Fruit fly (Drosophila melanogaster) whole organism, pupa: ENCODE results near the gene CG46026.

Source experiments
- CG10348 ChIP-seq: fragments of 200-800 bp; sonication (Bioruptor generic); IDR thresholded peaks from 2 replicates; pipeline ENCODE4 v1.3.6; 2022; ENCODE audit warnings: missing biosample characterization, missing genetic modification characterization
- CG12605 ChIP-seq: fragments of 200-800 bp; sonication (Bioruptor generic); IDR thresholded peaks from 2 replicates; pipeline ENCODE4 v1.3.6; 2022; ENCODE audit warnings: missing biosample characterization, missing genetic modification characterization
- CG13204 ChIP-seq: fragments of 200-800 bp; sonication (Bioruptor generic); optimal IDR thresholded peaks from 2 replicates; lab custom pipeline; 2018; ENCODE audit warnings: missing biosample characterization, mild to moderate bottlenecking, missing genetic modification characterization, moderate library complexity
- CG14655 ChIP-seq: fragments of 200-800 bp; sonication (Bioruptor generic); optimal IDR thresholded peaks from 3 replicates; lab custom pipeline; 2017; ENCODE audit warnings: mild to moderate bottlenecking, missing biosample characterization, missing genetic modification reagents, missing genetic modification characterization
- CG15710 ChIP-seq: fragments of 200-800 bp; sonication (Bioruptor generic); optimal IDR thresholded peaks from 2 replicates; lab custom pipeline; 2018; ENCODE audit warnings: missing biosample characterization, mild to moderate bottlenecking, missing genetic modification characterization, moderate library complexity
- CG17806 ChIP-seq: fragments of 200-800 bp; sonication (Bioruptor generic); optimal IDR thresholded peaks from 2 replicates; lab custom pipeline; 2018; ENCODE audit warnings: missing biosample characterization, mild to moderate bottlenecking, missing genetic modification characterization, moderate library complexity
- CG32121 ChIP-seq: fragments of 200-800 bp; sonication (Bioruptor generic); IDR thresholded peaks from 2 replicates; pipeline ENCODE4 v1.3.6; 2022; ENCODE audit warnings: missing biosample characterization, missing genetic modification characterization
- CG34367 ChIP-seq: fragments of 200-800 bp; sonication (Bioruptor generic); optimal IDR thresholded peaks from 2 replicates; lab custom pipeline; 2018; ENCODE audit warnings: missing biosample characterization, mild to moderate bottlenecking, missing genetic modification characterization
- CG4496 ChIP-seq: fragments of 200-800 bp; sonication (Bioruptor generic); IDR thresholded peaks from 3 replicates; pipeline ENCODE4 v1.3.6; 2022; ENCODE audit warnings: missing biosample characterization, missing genetic modification characterization
- CG8159 ChIP-seq: fragments of 200-800 bp; sonication (Bioruptor generic); optimal IDR thresholded peaks from 3 replicates; lab custom pipeline; 2018; ENCODE audit warnings: missing biosample characterization, mild to moderate bottlenecking, missing genetic modification characterization, moderate library complexity
- CG8301 ChIP-seq: fragments of 200-800 bp; sonication (Bioruptor generic); optimal IDR thresholded peaks from 2 replicates; lab custom pipeline; 2018; ENCODE audit warnings: missing biosample characterization, mild to moderate bottlenecking, missing genetic modification characterization
- CG9948 ChIP-seq: fragments of 200-800 bp; sonication (Bioruptor generic); optimal IDR thresholded peaks from 2 replicates; lab custom pipeline; 2018; ENCODE audit warnings: missing biosample characterization, mild to moderate bottlenecking, missing genetic modification characterization, moderate library complexity
- D1 ChIP-seq: fragments of 200-800 bp; sonication (Bioruptor generic); optimal IDR thresholded peaks from 2 replicates; lab custom pipeline; 2018; ENCODE audit warnings: missing biosample characterization, mild to moderate bottlenecking, missing genetic modification characterization, moderate library complexity
- EcR ChIP-seq: fragments of 200-800 bp; sonication (Bioruptor generic); optimal IDR thresholded peaks from 3 replicates; lab custom pipeline; 2019; ENCODE audit warnings: missing biosample characterization, missing genetic modification characterization, mild to moderate bottlenecking, moderate library complexity, missing genetic modification reagents
- Ets98B ChIP-seq: fragments of 200-800 bp; sonication (Bioruptor generic); IDR thresholded peaks from 2 replicates; pipeline ENCODE4 v1.3.6; 2022; ENCODE audit warnings: missing biosample characterization, missing genetic modification characterization
- Pif1A ChIP-seq: fragments of 200-800 bp; sonication (Bioruptor generic); optimal IDR thresholded peaks from 3 replicates; lab custom pipeline; 2016; ENCODE audit warnings: missing biosample characterization, missing genetic modification characterization
- Pif1B ChIP-seq: fragments of 200-800 bp; sonication (Bioruptor generic); optimal IDR thresholded peaks from 3 replicates; lab custom pipeline; 2016; ENCODE audit warnings: missing biosample characterization, missing genetic modification characterization
- Snoo ChIP-seq: fragments of 200-800 bp; sonication (Bioruptor generic); optimal IDR thresholded peaks from 3 replicates; lab custom pipeline; 2017; ENCODE audit warnings: missing biosample characterization, mild to moderate bottlenecking, missing genetic modification characterization, inconsistent platforms
- fd96Ca ChIP-seq: fragments of 200-800 bp; sonication (Bioruptor generic); IDR thresholded peaks from 3 replicates; pipeline ENCODE4 v1.3.6; 2022; ENCODE audit warnings: missing biosample characterization, missing genetic modification characterization
- gl ChIP-seq: fragments of 200-800 bp; sonication (Bioruptor generic); optimal IDR thresholded peaks from 2 replicates; lab custom pipeline; 2018; ENCODE audit warnings: missing biosample characterization, mild to moderate bottlenecking, missing genetic modification characterization
- rn ChIP-seq: fragments of 200-800 bp; sonication (Bioruptor generic); IDR thresholded peaks from 2 replicates; pipeline ENCODE4 v1.3.6; 2022; ENCODE audit warnings: missing biosample characterization, missing genetic modification characterization

CG46026 gene

DNA sequence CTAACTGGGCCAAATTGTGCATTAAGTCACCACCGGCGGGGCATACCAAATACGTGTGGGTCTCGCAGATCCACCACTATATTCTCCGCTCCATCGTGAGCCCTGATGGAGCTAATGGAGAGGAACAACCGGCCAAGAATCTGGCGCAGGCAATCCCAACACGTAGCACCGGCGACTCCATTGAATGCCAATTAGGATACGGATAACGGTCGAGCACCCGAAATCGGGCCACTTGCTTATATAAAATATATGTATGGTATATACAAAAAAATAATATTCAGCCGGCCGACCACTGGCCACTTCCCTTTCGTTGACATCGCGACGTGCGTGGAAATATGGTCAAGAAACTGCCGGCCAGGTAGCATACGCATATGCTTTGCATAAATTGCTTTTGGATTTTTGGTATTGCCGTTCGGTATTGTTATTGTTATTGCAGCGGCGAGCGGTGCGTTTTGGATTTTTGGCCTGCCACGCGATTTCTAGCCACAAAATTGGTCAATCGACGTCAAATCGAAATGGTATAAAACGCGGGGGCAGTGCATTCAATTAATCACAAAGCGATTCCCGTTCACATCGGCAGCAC, 5.3 kb upstream of the CG46026 start, which contains the start of gene Osi15:
TSS of gene Osi15 (plus strand) at position 548 of the 583 bp plus-strand sequence.
- TF ChIP-seq gl (tag; lab: Kevin White, UChicago) = no peak
- TF ChIP-seq, all 21 proteins: peak for 0

dm6 chr3R:6303738-6304137, 2.9 kb upstream of the CG46026 start, which contains the start of gene CG46396:
CG46396 (plus strand) TSS chr3R:6304038.
- no peak for TF ChIP-seq Snoo (tag; lab: Kevin White, UChicago)
- TF ChIP-seq rn (GFP tag; lab: Robert Waterston, UW) = no peak
- no peak for TF ChIP-seq CG8159
- TF ChIP-seq Pif1A (GFP tag; lab: Kevin White, UChicago) = no peak
- TF ChIP-seq CG8301 = no peak
- TF ChIP-seq CG34367 = no peak

DNA sequence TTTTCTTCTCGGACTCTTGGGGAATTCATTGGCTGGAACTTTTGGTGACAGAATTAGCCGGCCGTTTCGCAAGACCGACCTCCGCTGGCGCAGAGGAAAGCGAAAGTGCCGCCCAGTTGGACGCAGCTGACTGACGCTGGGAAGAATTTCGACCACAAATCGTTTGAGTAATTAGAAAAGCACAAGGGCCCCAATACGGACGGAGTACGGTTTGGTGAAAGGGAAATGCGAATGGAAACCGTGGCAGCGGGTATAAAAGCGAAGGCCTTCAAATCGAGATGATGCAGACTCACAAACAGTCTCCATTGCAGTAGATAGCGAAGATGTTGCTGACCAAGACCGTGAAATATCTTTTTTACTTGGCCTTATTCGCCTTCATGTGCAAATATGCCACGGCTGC, 1.7 kb upstream of the CG46026 start, which contains the start of gene Osi16:
TSS of gene Osi16 (plus strand) at position 301 of the 400 bp plus-strand sequence.
- TF ChIP-seq CG34367 (no peak), fd96Ca (GFP tag; lab: Robert Waterston, UW) (no peak), CG8159 (no peak)

DNA sequence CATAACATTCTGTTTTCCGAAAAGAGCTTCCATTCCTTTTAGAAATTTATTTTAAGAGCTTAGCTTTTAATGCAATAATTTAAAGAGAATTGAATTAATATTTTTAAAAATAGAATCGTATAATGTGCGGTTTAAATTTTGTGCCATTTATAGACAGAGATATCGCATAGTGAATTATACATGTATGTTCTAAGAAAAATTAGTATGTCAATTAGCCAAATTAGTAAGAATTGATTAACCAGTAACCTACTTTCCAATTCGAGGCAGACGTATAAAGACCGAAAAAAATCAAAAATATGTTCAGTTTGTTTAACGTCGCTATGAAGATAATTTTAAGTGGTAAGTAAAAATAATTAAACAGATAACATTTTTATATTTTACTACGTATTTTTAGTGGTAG, 3.0 kb downstream of the CG46026 start, which contains the start of gene CG31560:
TSS of gene CG31560 (plus strand) at position 301 of the 400 bp plus-strand sequence.
- TF ChIP-seq Pif1A (GFP tag; lab: Kevin White, UChicago) = no peak
- TF ChIP-seq rn (GFP tag; lab: Robert Waterston, UW) = no peak
- no peak for TF ChIP-seq CG15710
- TF ChIP-seq CG17806 (tag; lab: Kevin White, UChicago) = no peak
- no peak for TF ChIP-seq Ets98B
- TF ChIP-seq Snoo (tag; lab: Kevin White, UChicago) = no peak
- TF ChIP-seq D1 (tag; lab: Kevin White, UChicago) = no peak
- no peak for TF ChIP-seq CG8159
- no peak for TF ChIP-seq CG12605 (GFP tag; lab: Robert Waterston, UW)

DNA sequence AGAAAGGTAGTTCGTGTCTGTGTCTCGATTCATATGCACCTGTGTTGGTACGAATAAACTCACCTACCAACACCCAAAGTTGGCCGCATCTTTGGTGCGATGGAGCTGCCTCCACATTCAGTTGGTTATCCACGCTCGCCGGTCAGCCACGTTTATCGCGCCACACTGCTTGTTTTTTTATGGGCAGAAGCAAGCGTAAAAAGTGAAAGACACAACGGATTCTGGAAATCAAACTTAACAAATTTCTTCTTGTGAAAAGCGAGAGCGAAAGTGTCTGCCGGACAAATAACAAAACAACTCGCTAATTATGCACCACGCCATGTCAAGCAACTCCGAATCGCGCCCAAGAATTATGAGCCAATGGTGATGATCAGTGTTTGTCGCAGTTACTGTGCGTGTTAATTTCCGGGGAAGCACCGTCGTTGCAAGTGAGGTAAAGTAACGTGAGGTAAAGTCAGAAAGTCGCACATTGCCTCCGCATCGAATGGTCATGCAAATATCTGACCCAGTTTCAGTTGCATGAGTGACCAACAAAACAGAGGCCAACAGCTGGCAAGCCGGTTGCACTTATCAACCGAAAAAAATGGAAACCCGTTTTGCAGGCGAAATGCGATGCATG, 5.1 kb downstream of the CG46026 start, which contains the start of gene Osi17:
TSS of gene Osi17 (plus strand) at position 132 of the 619 bp plus-strand sequence.
- TF ChIP-seq fd96Ca (GFP tag; lab: Robert Waterston, UW) (no peak), rn (GFP tag; lab: Robert Waterston, UW) (no peak), CG12605 (GFP tag; lab: Robert Waterston, UW) (no peak), CG4496 (0 out of 3 replicates have a peak, but pooled peaks have one; percentile 21)

DNA sequence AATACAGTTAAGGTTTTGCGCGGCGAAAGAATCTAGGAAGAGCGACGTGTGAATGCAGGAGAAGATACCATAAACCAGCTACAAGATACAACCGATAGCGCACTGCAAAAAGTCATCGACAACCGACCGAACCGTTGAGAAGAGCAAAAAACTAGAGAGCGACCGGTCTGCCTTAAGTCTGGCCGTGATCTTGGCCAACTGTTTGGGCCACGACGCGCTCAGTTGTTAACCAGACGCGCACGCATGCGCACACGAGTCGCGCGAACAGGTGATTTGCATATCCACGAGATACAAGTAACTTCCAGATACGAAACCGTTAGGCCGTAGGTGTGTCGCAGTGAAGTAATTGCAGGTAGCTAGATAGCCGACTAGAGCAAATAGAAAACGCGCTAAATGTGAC, 8.4 kb downstream of the CG46026 start:
- TF ChIP-seq CG12605 (GFP tag; lab: Robert Waterston, UW) = no peak
- TF ChIP-seq CG32121 (GFP tag; lab: Robert Waterston, UW) = no peak
- no peak for TF ChIP-seq D1 (tag; lab: Kevin White, UChicago)
- TF ChIP-seq rn (GFP tag; lab: Robert Waterston, UW) = no peak
- TF ChIP-seq CG9948 (tag; lab: Kevin White, UChicago) = no peak
- TF ChIP-seq Pif1B = no peak
- TF ChIP-seq CG8301 = no peak
- TF ChIP-seq Ets98B = no peak
- TF ChIP-seq CG13204 (GFP tag; lab: Kevin White, UChicago) = peak; percentile 44
- TF ChIP-seq EcR = peak; percentile 63
- 0 out of 3 replicates have a peak, but pooled peaks have one; percentile 44 for TF ChIP-seq CG4496
- TF ChIP-seq gl (tag; lab: Kevin White, UChicago) = no peak
- no peak for TF ChIP-seq Pif1A (GFP tag; lab: Kevin White, UChicago)
- TF ChIP-seq CG8159 = no peak
- TF ChIP-seq CG10348 (GFP tag; lab: Robert Waterston, UW) = no peak
- no peak for TF ChIP-seq CG15710
- no peak for TF ChIP-seq CG14655 (GFP tag; lab: Kevin White, UChicago)

dm6 chr3R:6329774-6330298, 23.2 kb downstream of the CG46026 start, which contains the start of gene Osi18:
Osi18 (plus strand) TSS chr3R:6330248.
- TF ChIP-seq CG8301 (no peak), Ets98B (no peak), CG15710 (no peak), gl (tag; lab: Kevin White, UChicago) (no peak), Pif1A (GFP tag; lab: Kevin White, UChicago) (no peak), CG14655 (GFP tag; lab: Kevin White, UChicago) (no peak), CG34367 (no peak), CG10348 (GFP tag; lab: Robert Waterston, UW) (no peak), CG8159 (no peak), Pif1B (no peak), CG13204 (GFP tag; lab: Kevin White, UChicago) (no peak), CG9948 (tag; lab: Kevin White, UChicago) (no peak), CG12605 (GFP tag; lab: Robert Waterston, UW) (no peak), CG17806 (tag; lab: Kevin White, UChicago) (no peak), EcR (no peak), rn (GFP tag; lab: Robert Waterston, UW) (no peak), CG32121 (GFP tag; lab: Robert Waterston, UW) (no peak)
